Fruit fly (Drosophila melanogaster): ENCODE measurements around the gene CG5290.

Gene CG5290

DNA sequence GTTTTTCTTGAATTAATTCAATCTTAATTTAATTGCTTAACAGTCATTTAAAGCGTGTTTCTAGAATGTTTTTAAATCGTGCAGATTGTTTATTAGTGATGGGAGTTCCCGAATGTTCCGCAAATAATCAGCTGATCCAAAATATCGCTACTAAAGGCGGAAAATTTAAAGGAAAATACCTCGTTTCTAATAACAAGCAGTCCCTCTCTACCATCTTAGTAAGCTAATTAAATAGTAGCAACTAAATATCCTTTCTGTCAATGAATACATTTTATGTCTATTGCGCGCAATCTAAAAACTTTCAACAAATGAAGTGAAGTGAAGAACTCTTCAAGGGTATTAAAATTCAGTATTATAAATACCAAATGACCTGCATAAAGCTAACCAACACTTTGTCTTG lies at the start of gene CG5290:
CG5290 (minus strand) TSS at position 118 of the 400 bp plus-strand sequence.
- TF ChIP-seq N (GFP tag; optimal IDR thresholded peaks at IDR 0.05) (no peak), sv (GFP tag; optimal IDR thresholded peaks at IDR 0.05) (peak; percentile 20), CG32264 (GFP tag; optimal IDR thresholded peaks at IDR 0.05) (no peak), rgr (GFP tag; optimal IDR thresholded peaks at IDR 0.05) (peak; percentile 73), tai (GFP tag; optimal IDR thresholded peaks at IDR 0.05) (peak; percentile 64), sage (GFP tag; optimal IDR thresholded peaks at IDR 0.05) (no peak), Abd-B (GFP tag; optimal IDR thresholded peaks at IDR 0.05) (no peak), dl (GFP tag; optimal IDR thresholded peaks at IDR 0.05; ENCODE audit: insufficient read depth in 1 of 2, partially characterized antibody in 2 of 2) (no peak), Myc (optimal IDR thresholded peaks at IDR 0.05) (peak; percentile 22), Hr83 (GFP tag; optimal IDR thresholded peaks at IDR 0.05; ENCODE audit: poor library complexity, severe bottlenecking) (no peak), fru (GFP tag; optimal IDR thresholded peaks at IDR 0.05) (peak; percentile 49), Sp1 (GFP tag; optimal IDR thresholded peaks at IDR 0.05) (peak; percentile 35), br (GFP tag; optimal IDR thresholded peaks at IDR 0.05) (peak; percentile 29), psq (GFP tag; optimal IDR thresholded peaks at IDR 0.05) (peak; percentile 32), Dif (GFP tag; optimal IDR thresholded peaks at IDR 0.05; ENCODE audit: partially characterized antibody) (no peak), Rel (GFP tag; optimal IDR thresholded peaks at IDR 0.05) (no peak), Rel (tag; optimal IDR thresholded peaks at IDR 0.05) (no peak), jim (GFP tag; optimal IDR thresholded peaks at IDR 0.05) (no peak), CrebA (GFP tag; optimal IDR thresholded peaks at IDR 0.05; ENCODE audit: borderline replicate concordance) (no peak), lola (GFP tag; optimal IDR thresholded peaks at IDR 0.05) (no peak), h (GFP tag; optimal IDR thresholded peaks at IDR 0.05) (peak; percentile 31), OdsH (GFP tag; optimal IDR thresholded peaks at IDR 0.05) (peak; percentile 45), Mio (GFP tag; optimal IDR thresholded peaks at IDR 0.05) (no peak), dsf (GFP tag; optimal IDR thresholded peaks at IDR 0.05; ENCODE audit: borderline replicate concordance) (no peak), brk (GFP tag; optimal IDR thresholded peaks at IDR 0.05) (peak; percentile 22), HLH106 (tag; optimal IDR thresholded peaks at IDR 0.05) (peak; percentile 34), pan (optimal IDR thresholded peaks at IDR 0.05) (no peak), Vsx2 (GFP tag; optimal IDR thresholded peaks at IDR 0.05; ENCODE audit: partially characterized antibody) (peak; percentile 54), usp (GFP tag; optimal IDR thresholded peaks at IDR 0.05) (no peak), woc (GFP tag; optimal IDR thresholded peaks at IDR 0.05) (peak; percentile 45), CG9705 (GFP tag; optimal IDR thresholded peaks at IDR 0.05) (no peak), Hr78 (GFP tag; optimal IDR thresholded peaks at IDR 0.05) (no peak), ey (GFP tag; optimal IDR thresholded peaks at IDR 0.05) (peak; percentile 40), Dfd (GFP tag; optimal IDR thresholded peaks at IDR 0.05) (no peak), GATAd (GFP tag; optimal IDR thresholded peaks at IDR 0.05) (peak; percentile 31), dmrt93B (GFP tag; optimal IDR thresholded peaks at IDR 0.05) (no peak), Hnf4 (GFP tag; optimal IDR thresholded peaks at IDR 0.05) (peak; percentile 66), foxo (GFP tag; optimal IDR thresholded peaks at IDR 0.05) (peak in 1 of 2 experiments; percentile 49), Jra (GFP tag; optimal IDR thresholded peaks at IDR 0.05) (peak; percentile 28)

DNA sequence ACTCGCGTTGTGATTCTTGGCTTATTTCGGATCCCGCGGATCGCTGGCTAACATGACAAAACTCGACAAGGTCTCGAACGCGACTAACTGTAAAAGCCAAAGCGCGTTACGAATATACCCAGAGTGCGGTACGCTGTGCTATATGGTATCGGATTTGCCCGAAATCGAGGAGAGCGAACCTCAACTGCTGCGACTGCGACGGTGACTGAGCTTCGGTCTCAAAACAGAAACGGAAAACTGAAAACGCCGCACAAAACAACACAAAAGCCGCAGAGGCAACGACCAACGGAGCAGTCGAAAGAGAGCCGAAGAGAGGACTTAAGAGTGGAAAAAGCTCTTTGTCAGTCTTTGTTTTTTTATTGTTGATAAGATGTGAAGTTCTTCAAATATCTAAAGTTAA lies 49.2 kb upstream of the CG5290 start:
- no peak for TF ChIP-seq CG9705 (GFP tag; optimal IDR thresholded peaks at IDR 0.05)
- peak; percentile 21 for TF ChIP-seq HLH106 (tag; optimal IDR thresholded peaks at IDR 0.05)
- TF ChIP-seq foxo (GFP tag; optimal IDR thresholded peaks at IDR 0.05) = no peak
- no peak for TF ChIP-seq lola (GFP tag; optimal IDR thresholded peaks at IDR 0.05)
- TF ChIP-seq Mio (GFP tag; optimal IDR thresholded peaks at IDR 0.05) = no peak
- no peak for TF ChIP-seq Rel (GFP tag; optimal IDR thresholded peaks at IDR 0.05)
- TF ChIP-seq Rel (tag; optimal IDR thresholded peaks at IDR 0.05) = peak; percentile 61
- peak; percentile 73 for TF ChIP-seq Hr83 (GFP tag; optimal IDR thresholded peaks at IDR 0.05; ENCODE audit: poor library complexity, severe bottlenecking)
- TF ChIP-seq jim (GFP tag; optimal IDR thresholded peaks at IDR 0.05) = no peak
- no peak for TF ChIP-seq N (GFP tag; optimal IDR thresholded peaks at IDR 0.05)
- TF ChIP-seq woc (GFP tag; optimal IDR thresholded peaks at IDR 0.05) = no peak
- no peak for TF ChIP-seq fru (GFP tag; optimal IDR thresholded peaks at IDR 0.05)
- TF ChIP-seq Hr78 (GFP tag; optimal IDR thresholded peaks at IDR 0.05) = no peak
- no peak for TF ChIP-seq sage (GFP tag; optimal IDR thresholded peaks at IDR 0.05)
- no peak for TF ChIP-seq GATAd (GFP tag; optimal IDR thresholded peaks at IDR 0.05)
- TF ChIP-seq OdsH (GFP tag; optimal IDR thresholded peaks at IDR 0.05) = peak; percentile 12
- no peak for TF ChIP-seq Jra (GFP tag; optimal IDR thresholded peaks at IDR 0.05)
- no peak for TF ChIP-seq Myc (optimal IDR thresholded peaks at IDR 0.05)
- TF ChIP-seq sv (GFP tag; optimal IDR thresholded peaks at IDR 0.05) = no peak
- peak; percentile 67 for TF ChIP-seq h (GFP tag; optimal IDR thresholded peaks at IDR 0.05)
- TF ChIP-seq tai (GFP tag; optimal IDR thresholded peaks at IDR 0.05) = peak; percentile 3
- TF ChIP-seq rgr (GFP tag; optimal IDR thresholded peaks at IDR 0.05) = peak; percentile 51
- TF ChIP-seq br (GFP tag; optimal IDR thresholded peaks at IDR 0.05) = peak; percentile 39
- peak; percentile 17 for TF ChIP-seq CG32264 (GFP tag; optimal IDR thresholded peaks at IDR 0.05)
- TF ChIP-seq Dif (GFP tag; optimal IDR thresholded peaks at IDR 0.05; ENCODE audit: partially characterized antibody) = peak; percentile 86
- peak; percentile 40 for TF ChIP-seq Sp1 (GFP tag; optimal IDR thresholded peaks at IDR 0.05)
- TF ChIP-seq Dfd (GFP tag; optimal IDR thresholded peaks at IDR 0.05) = no peak
- no peak for TF ChIP-seq dmrt93B (GFP tag; optimal IDR thresholded peaks at IDR 0.05)
- TF ChIP-seq Hnf4 (GFP tag; optimal IDR thresholded peaks at IDR 0.05) = peak; percentile 42
- no peak for TF ChIP-seq pan (optimal IDR thresholded peaks at IDR 0.05)
- no peak for TF ChIP-seq Abd-B (GFP tag; optimal IDR thresholded peaks at IDR 0.05)
- TF ChIP-seq Vsx2 (GFP tag; optimal IDR thresholded peaks at IDR 0.05; ENCODE audit: partially characterized antibody) = peak; percentile 48
- TF ChIP-seq dsf (GFP tag; optimal IDR thresholded peaks at IDR 0.05; ENCODE audit: borderline replicate concordance) = no peak
- TF ChIP-seq CrebA (GFP tag; optimal IDR thresholded peaks at IDR 0.05; ENCODE audit: borderline replicate concordance) = no peak
- TF ChIP-seq usp (GFP tag; optimal IDR thresholded peaks at IDR 0.05) = no peak
- no peak for TF ChIP-seq brk (GFP tag; optimal IDR thresholded peaks at IDR 0.05)
- TF ChIP-seq psq (GFP tag; optimal IDR thresholded peaks at IDR 0.05) = peak; percentile 11
- peak; percentile 40 to 47 for TF ChIP-seq dl (GFP tag; optimal IDR thresholded peaks at IDR 0.05; ENCODE audit: insufficient read depth in 1 of 2, partially characterized antibody in 2 of 2)
- no peak for TF ChIP-seq ey (GFP tag; optimal IDR thresholded peaks at IDR 0.05)
